Worm (Caenorhabditis elegans): Measurements from ENCODE around the gene F53A9.3.

Gene F53A9.3

DNA sequence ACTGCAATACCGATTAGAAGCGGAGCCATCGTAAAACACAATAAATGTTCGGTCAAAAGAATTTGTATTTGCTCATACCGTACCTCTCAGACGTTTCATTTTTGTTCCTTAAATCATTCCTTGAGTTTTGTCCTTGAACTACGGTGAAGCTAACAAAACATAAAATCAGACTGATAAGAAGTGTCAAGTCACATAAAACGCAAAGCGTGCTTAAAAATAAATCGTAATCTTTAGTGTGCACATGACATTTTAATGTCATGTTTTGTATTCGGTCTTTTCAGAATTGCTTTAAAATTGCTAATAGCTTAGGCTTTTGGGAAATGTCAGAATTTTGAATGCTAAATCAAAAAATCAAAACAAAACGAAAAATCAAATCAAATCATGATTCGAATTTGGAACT is 4.5 kb downstream of the F53A9.3 start (continued):
- TF ChIP-seq nhr-77 (tag; optimal IDR thresholded peaks at IDR 0.05) (peak; percentile 61), ceh-32 (tag; optimal IDR thresholded peaks at IDR 0.05; ENCODE audit: poor library complexity) (no peak), vab-7 (GFP tag; IDR thresholded peaks at IDR 0.05) (no peak), ceh-28 (tag; optimal IDR thresholded peaks at IDR 0.05) (no peak), F49E8.2 (tag; optimal IDR thresholded peaks at IDR 0.05; ENCODE audit: borderline replicate concordance) (no peak), hmg-1.1 (GFP tag; IDR thresholded peaks at IDR 0.05) (no peak), lin-39 (tag; optimal IDR thresholded peaks at IDR 0.05) (no peak), nhr-6 (tag; optimal IDR thresholded peaks at IDR 0.05) (peak; percentile 38), hlh-11 (tag; optimal IDR thresholded peaks at IDR 0.05) (peak; percentile 72), ceh-20 (GFP tag; IDR thresholded peaks at IDR 0.05) (no peak), lin-15B (tag; optimal IDR thresholded peaks at IDR 0.05) (no peak), ZK546.5 (tag; optimal IDR thresholded peaks at IDR 0.05) (no peak), ZK337.2 (GFP tag; IDR thresholded peaks at IDR 0.05) (no peak), aha-1 (tag) (no peak), unc-130 (GFP tag; optimal IDR thresholded peaks at IDR 0.05) (no peak), lin-38 (GFP tag; IDR thresholded peaks at IDR 0.05) (no peak), jun-1 (tag; optimal IDR thresholded peaks at IDR 0.05) (no peak), R02D3.7 (tag; optimal IDR thresholded peaks at IDR 0.05) (no peak), hlh-30 (tag; optimal IDR thresholded peaks at IDR 0.05; ENCODE audit: insufficient read depth) (peak; percentile 55), arid-1 (GFP tag; conservative IDR thresholded peaks at IDR 0.05) (no peak), nhr-48 (tag; optimal IDR thresholded peaks at IDR 0.05) (peak; percentile 30), lim-7 (GFP tag; IDR thresholded peaks at IDR 0.05) (no peak), ceh-62 (tag; optimal IDR thresholded peaks at IDR 0.05) (no peak), D1046.2 (GFP tag; IDR thresholded peaks at IDR 0.05) (no peak), nhr-42 (GFP tag; IDR thresholded peaks at IDR 0.05) (no peak), F44E2.7 (GFP tag; IDR thresholded peaks at IDR 0.05) (no peak), daf-16 (GFP tag; optimal IDR thresholded peaks at IDR 0.05) (no peak), daf-16 (tag; optimal IDR thresholded peaks at IDR 0.05) (peak; percentile 71), attf-4 (tag; optimal IDR thresholded peaks at IDR 0.05) (no peak), mdt-29 (GFP tag; IDR thresholded peaks at IDR 0.05) (no peak), mxl-2 (GFP tag; conservative IDR thresholded peaks at IDR 0.05) (no peak), nhr-10 (tag; optimal IDR thresholded peaks at IDR 0.05) (no peak), aly-2 (tag; optimal IDR thresholded peaks at IDR 0.05) (no peak), nhr-237 (tag; optimal IDR thresholded peaks at IDR 0.05) (no peak), ztf-11 (tag; optimal IDR thresholded peaks at IDR 0.05) (no peak), ceh-82 (tag; optimal IDR thresholded peaks at IDR 0.05) (no peak), lin-29 (GFP tag; IDR thresholded peaks at IDR 0.05) (no peak), hif-1 (tag; optimal IDR thresholded peaks at IDR 0.05) (no peak), mes-2 (tag; optimal IDR thresholded peaks at IDR 0.05; ENCODE audit: poor library complexity, severe bottlenecking) (no peak), pha-4 (GFP tag; IDR thresholded peaks at IDR 0.05) (no peak), pha-4 (tag; optimal IDR thresholded peaks at IDR 0.05) (no peak), tag-97 (GFP tag; IDR thresholded peaks at IDR 0.05) (no peak), madf-9 (GFP tag; conservative IDR thresholded peaks at IDR 0.05) (no peak), zip-11 (GFP tag; IDR thresholded peaks at IDR 0.05) (no peak), dmd-8 (GFP tag; IDR thresholded peaks at IDR 0.05) (no peak), F10B5.3 (tag; optimal IDR thresholded peaks at IDR 0.05) (no peak), ceh-44 (GFP tag; IDR thresholded peaks at IDR 0.05) (no peak), php-3 (GFP tag; IDR thresholded peaks at IDR 0.05) (peak; percentile 95), spr-3 (GFP tag; optimal IDR thresholded peaks at IDR 0.05) (no peak), nhr-76 (tag; optimal IDR thresholded peaks at IDR 0.05) (no peak), zfp-3 (GFP tag; conservative IDR thresholded peaks at IDR 0.05) (no peak), daf-8 (GFP tag; IDR thresholded peaks at IDR 0.05) (no peak), sdz-12 (GFP tag; optimal IDR thresholded peaks at IDR 0.05) (no peak), snpc-1.2 (GFP tag; IDR thresholded peaks at IDR 0.05) (no peak)

Data from whole organism, L4 larva.